Worm (Caenorhabditis elegans): ENCODE results near the gene lgc-19.

DNA sequence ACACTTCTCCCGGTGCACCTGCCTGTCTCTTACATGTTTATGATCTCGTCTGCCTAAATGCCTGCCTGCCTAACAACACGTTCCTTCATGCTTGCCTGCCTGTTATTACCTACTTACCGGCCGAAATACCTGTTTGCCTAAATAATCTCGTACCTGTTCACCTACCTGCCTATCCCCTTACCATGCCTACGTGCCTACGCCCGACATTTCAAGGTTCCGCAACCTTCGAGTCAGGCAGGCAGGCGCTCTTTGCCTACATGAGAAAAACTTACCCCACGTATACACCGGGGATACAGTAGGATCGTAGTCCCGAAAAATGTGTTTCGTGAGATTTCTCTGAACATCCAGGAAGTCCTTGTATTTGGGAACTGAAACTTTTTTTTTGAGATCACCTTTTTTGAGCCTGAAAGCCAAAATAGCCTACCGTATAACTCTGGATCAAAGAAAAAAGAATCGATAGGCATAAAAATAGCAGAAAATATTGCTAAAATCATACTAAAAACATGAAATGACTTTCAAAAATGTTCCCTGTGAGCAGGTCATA lies at the start of gene lgc-19:
- TF ChIP-seq snpc-4 (tag; optimal IDR thresholded peaks at IDR 0.05): no peak
- TF ChIP-seq egl-27 (tag; optimal IDR thresholded peaks at IDR 0.05): no peak
- TF ChIP-seq nhr-76 (tag; optimal IDR thresholded peaks at IDR 0.05): no peak
- no peak for TF ChIP-seq ceh-9 (tag; optimal IDR thresholded peaks at IDR 0.05)
- no peak for TF ChIP-seq elt-2 (tag; optimal IDR thresholded peaks at IDR 0.05)
